Fruit fly (Drosophila melanogaster) whole organism: Measurements from ENCODE around the gene CG10165.

Experiments used
- CG8478 ChIP-seq: fragments of >200 bp; optimal IDR thresholded peaks from 2 replicates; lab custom pipeline; 2018; ENCODE audit warnings: inconsistent platforms
- Dll ChIP-seq: fragments of >200 bp; optimal IDR thresholded peaks from 2 replicates; lab custom pipeline; 2017
- EcR ChIP-seq, 2 experiments: fragments of >200 bp; optimal IDR thresholded peaks; 2 replicates each; lab custom pipeline; 2017; ENCODE audit warnings: missing biosample characterization in 2 of 2, missing genetic modification characterization in 2 of 2, missing genetic modification reagents in 2 of 2
- pan ChIP-seq: fragments of >200 bp; optimal IDR thresholded peaks from 2 replicates; lab custom pipeline; 2017
- psq ChIP-seq: fragments of >200 bp; optimal IDR thresholded peaks from 2 replicates; lab custom pipeline; 2017
- usp ChIP-seq: fragments of >200 bp; optimal IDR thresholded peaks from 2 replicates; lab custom pipeline; 2017; ENCODE audit warnings: missing biosample characterization, missing genetic modification characterization, mixed read lengths

DNA sequence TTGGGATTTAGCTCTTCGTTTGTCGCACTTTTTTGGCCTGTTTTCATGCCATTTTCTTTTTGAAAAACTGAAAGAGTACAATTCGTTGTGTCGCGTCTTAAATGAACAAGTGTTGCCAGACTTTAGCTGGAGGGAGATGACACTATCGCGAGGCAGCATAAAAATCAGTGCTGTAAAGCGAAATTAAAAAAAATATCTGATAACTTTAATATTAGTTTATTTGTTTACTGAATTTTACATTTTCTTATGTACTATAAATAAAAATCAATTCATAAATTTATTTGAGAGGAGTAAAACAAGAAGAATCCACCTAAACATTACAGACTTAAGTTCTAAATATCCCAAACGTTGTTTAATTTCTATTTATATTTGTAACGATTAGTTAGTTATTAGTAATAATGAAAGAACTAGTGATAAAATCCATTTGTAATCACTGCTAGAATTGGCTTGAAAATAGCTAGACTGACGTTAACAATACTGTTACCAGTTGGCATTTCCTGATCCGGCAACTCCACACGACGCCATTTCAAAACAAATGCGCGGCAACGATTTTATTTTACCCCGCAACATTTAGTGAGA, 47.2 kb upstream of the CG10165 start, which contains the start of the genes spi and msb1l:
- TF ChIP-seq Dll (lab: Kevin White, UChicago) (no peak), EcR (GFP tag; optimal IDR thresholded peaks at IDR 0.05; lab: Kevin White, UChicago) (no peak), psq (lab: Kevin White, UChicago) (no peak), usp (GFP tag; lab: Kevin White, UChicago) (no peak), pan (lab: Kevin White, UChicago) (no peak), CG8478 (no peak)
